Worm (Caenorhabditis elegans) whole organism, L1 larva: ENCODE results near the gene str-118.

Experiments
- C04F5.9 ChIP-seq: sonication (generic microtip); optimal IDR thresholded peaks from 2 replicates; lab custom pipeline; 2016; ENCODE audit warnings: missing genetic modification characterization, missing compliant biosample characterization
- C16A3.4 ChIP-seq: fragments of 150-350 bp; optimal IDR thresholded peaks from 2 replicates; lab custom pipeline; 2014; ENCODE audit warnings: missing biosample characterization, missing genetic modification characterization
- C34B4.2 ChIP-seq: sonication (generic microtip); optimal IDR thresholded peaks from 2 replicates; lab custom pipeline; 2017; ENCODE audit warnings: mild to moderate bottlenecking, missing genetic modification characterization, missing compliant biosample characterization
- aha-1 ChIP-seq: fragments of 150-350 bp; optimal IDR thresholded peaks from 2 replicates; lab custom pipeline; 2014; ENCODE audit warnings: missing biosample characterization, missing genetic modification characterization
- aly-2 ChIP-seq: fragments of 150-350 bp; optimal IDR thresholded peaks from 2 replicates; lab custom pipeline; 2014; ENCODE audit warnings: missing biosample characterization, missing genetic modification characterization
- ama-1 ChIP-seq: fragments of 150-350 bp; optimal IDR thresholded peaks from 2 replicates; lab custom pipeline; 2014
- blmp-1 ChIP-seq: fragments of 150-350 bp; optimal IDR thresholded peaks from 2 replicates; lab custom pipeline; 2014; ENCODE audit warnings: missing biosample characterization, missing genetic modification characterization
- ceh-8 ChIP-seq: fragments of 200-800 bp; sonication (Bioruptor generic); optimal IDR thresholded peaks from 2 replicates; lab custom pipeline; 2018; ENCODE audit warnings: mild to moderate bottlenecking, missing genetic modification characterization, moderate library complexity, missing compliant biosample characterization
- ceh-82 ChIP-seq, 3 experiments: fragments of 150-350 bp in 1 of 3; sonication (generic microtip) in 2 of 3; optimal IDR thresholded peaks; 2 replicates each; lab custom pipeline; 2014 to 2017; ENCODE audit warnings: missing biosample characterization in 3 of 3, missing genetic modification characterization in 3 of 3
- ceh-88 ChIP-seq: fragments of 200-800 bp; sonication (Bioruptor generic); IDR thresholded peaks from 2 replicates; pipeline ENCODE4 v1.3.6; 2022; ENCODE audit warnings: missing genetic modification characterization, missing compliant biosample characterization
- ces-1 ChIP-seq: fragments of 150-350 bp; optimal IDR thresholded peaks from 2 replicates; lab custom pipeline; 2014; ENCODE audit warnings: missing biosample characterization, missing genetic modification reagents, missing genetic modification characterization
- dsc-1 ChIP-seq: sonication (generic microtip); optimal IDR thresholded peaks from 2 replicates; lab custom pipeline; 2016; ENCODE audit warnings: mild to moderate bottlenecking, missing genetic modification characterization, missing compliant biosample characterization
- efl-1 ChIP-seq, 4 experiments: fragments of 150-350 bp; optimal IDR thresholded peaks in 3 of 4; peaks in 1 of 4; 1 replicate in 1 of 4; 2 replicates in 3 of 4; lab custom pipeline; 2014; ENCODE audit warnings: missing biosample characterization in 2 of 4, missing genetic modification characterization in 2 of 4, missing genetic modification reagents in 2 of 4
- efl-3 ChIP-seq: fragments of 200-800 bp; sonication (Bioruptor generic); optimal IDR thresholded peaks from 2 replicates; lab custom pipeline; 2018; ENCODE audit warnings: mild to moderate bottlenecking, missing genetic modification characterization, missing compliant biosample characterization
- egl-13 ChIP-seq: sonication (generic microtip); optimal IDR thresholded peaks from 2 replicates; lab custom pipeline; 2016; ENCODE audit warnings: missing genotype, missing genetic modification reagents, missing genetic modification characterization, missing compliant biosample characterization
- egl-27 ChIP-seq, 2 experiments: fragments of 150-350 bp in 1 of 2; sonication (generic microtip); optimal IDR thresholded peaks; 3 replicates each; lab custom pipeline; 2017 to 2018; ENCODE audit warnings: missing biosample characterization in 2 of 2, missing genetic modification characterization in 2 of 2, missing genetic modification reagents in 2 of 2
- elt-2 ChIP-seq: sonication (generic microtip); optimal IDR thresholded peaks from 2 replicates; lab custom pipeline; 2016; ENCODE audit warnings: missing genetic modification characterization, mild to moderate bottlenecking, inconsistent platforms, missing compliant biosample characterization, missing genetic modification reagents
- ets-5 ChIP-seq: fragments of 200-800 bp; sonication (Bioruptor generic); IDR thresholded peaks from 2 replicates; pipeline ENCODE4 v1.3.6; 2022; ENCODE audit warnings: missing genetic modification characterization, missing compliant biosample characterization
- fkh-4 ChIP-seq: sonication (generic microtip); optimal IDR thresholded peaks from 2 replicates; lab custom pipeline; 2016; ENCODE audit warnings: missing compliant biosample characterization, missing genetic modification characterization, borderline replicate concordance
- hlh-17 ChIP-seq: fragments of 200-800 bp; sonication (Bioruptor generic); optimal IDR thresholded peaks from 2 replicates; lab custom pipeline; 2018; ENCODE audit warnings: missing genetic modification characterization, mild to moderate bottlenecking, missing compliant biosample characterization, moderate library complexity, borderline replicate concordance
- hlh-4 ChIP-seq: sonication (generic microtip); optimal IDR thresholded peaks from 2 replicates; lab custom pipeline; 2016; ENCODE audit warnings: mild to moderate bottlenecking, missing genetic modification characterization, missing compliant biosample characterization
- isw-1 ChIP-seq: fragments of 200-800 bp; sonication (Bioruptor generic); IDR thresholded peaks from 2 replicates; pipeline ENCODE4 v1.3.6; 2022; ENCODE audit warnings: missing genetic modification characterization, missing compliant biosample characterization
- lin-13 ChIP-seq: fragments of 150-350 bp; optimal IDR thresholded peaks from 2 replicates; lab custom pipeline; 2014; ENCODE audit warnings: missing biosample characterization, missing genetic modification reagents, missing genetic modification characterization
- lin-14 ChIP-seq: fragments of 200-800 bp; sonication (Bioruptor generic); optimal IDR thresholded peaks from 2 replicates; lab custom pipeline; 2018; ENCODE audit warnings: mild to moderate bottlenecking, missing genetic modification characterization, moderate library complexity, missing compliant biosample characterization
- lin-15B ChIP-seq: fragments of 150-350 bp; sonication (generic microtip); optimal IDR thresholded peaks from 3 replicates; lab custom pipeline; 2014; ENCODE audit warnings: missing biosample characterization, missing genetic modification characterization
- mep-1 ChIP-seq: fragments of 150-350 bp; optimal IDR thresholded peaks from 2 replicates; lab custom pipeline; 2014; ENCODE audit warnings: missing biosample characterization, missing genetic modification characterization
- nhr-11 ChIP-seq: fragments of 150-350 bp; optimal IDR thresholded peaks from 2 replicates; lab custom pipeline; 2014; ENCODE audit warnings: missing biosample characterization, missing genetic modification characterization
- nhr-20 ChIP-seq: sonication (generic microtip); optimal IDR thresholded peaks from 2 replicates; lab custom pipeline; 2016; ENCODE audit warnings: mild to moderate bottlenecking, missing genetic modification characterization, missing compliant biosample characterization
- nhr-237 ChIP-seq: fragments of 150-350 bp; optimal IDR thresholded peaks from 2 replicates; lab custom pipeline; 2014; ENCODE audit warnings: missing biosample characterization, missing genetic modification characterization
- nhr-28 ChIP-seq: fragments of 150-350 bp; optimal IDR thresholded peaks from 2 replicates; lab custom pipeline; 2014; ENCODE audit warnings: missing biosample characterization, missing genetic modification characterization
- nhr-71 ChIP-seq: sonication (generic microtip); optimal IDR thresholded peaks from 2 replicates; lab custom pipeline; 2016; ENCODE audit warnings: mild to moderate bottlenecking, missing genetic modification characterization, moderate library complexity, missing compliant biosample characterization
- nhr-76 ChIP-seq: sonication (generic microtip); optimal IDR thresholded peaks from 2 replicates; lab custom pipeline; 2017; ENCODE audit warnings: missing biosample characterization, missing genetic modification characterization
- nhr-77 ChIP-seq: fragments of 150-350 bp; optimal IDR thresholded peaks from 2 replicates; lab custom pipeline; 2014; ENCODE audit warnings: missing biosample characterization, missing genetic modification characterization
- nhr-85 ChIP-seq: sonication (generic microtip); peaks from one replicate; lab custom pipeline; 2016; ENCODE audit warnings: missing genetic modification characterization, inconsistent platforms, missing compliant biosample characterization
- nhr-90 ChIP-seq: sonication (generic microtip); optimal IDR thresholded peaks from 2 replicates; lab custom pipeline; 2016; ENCODE audit warnings: mild to moderate bottlenecking, missing genetic modification characterization, missing compliant biosample characterization; ENCODE audit not compliant: poor library complexity
- pqm-1 ChIP-seq: sonication (generic microtip); optimal IDR thresholded peaks from 3 replicates; lab custom pipeline; 2017; ENCODE audit warnings: missing biosample characterization, missing genetic modification characterization
- rnt-1 ChIP-seq: sonication (generic microtip); optimal IDR thresholded peaks from 2 replicates; lab custom pipeline; 2016; ENCODE audit warnings: mild to moderate bottlenecking, missing genetic modification characterization, moderate library complexity, missing compliant biosample characterization
- skn-1 ChIP-seq: fragments of 150-350 bp; optimal IDR thresholded peaks from 2 replicates; lab custom pipeline; 2014; ENCODE audit warnings: missing biosample characterization, missing genetic modification characterization
- snpc-4 ChIP-seq: fragments of 150-350 bp; optimal IDR thresholded peaks from 2 replicates; lab custom pipeline; 2014; ENCODE audit warnings: missing biosample characterization, missing genetic modification characterization
- snu-23 ChIP-seq: sonication (generic microtip); optimal IDR thresholded peaks from 2 replicates; lab custom pipeline; 2016; ENCODE audit warnings: missing genetic modification characterization, missing compliant biosample characterization
- sptf-1 ChIP-seq: fragments of 150-350 bp; optimal IDR thresholded peaks from 2 replicates; lab custom pipeline; 2014; ENCODE audit warnings: missing biosample characterization, missing genetic modification characterization
- sup-37 ChIP-seq: fragments of 200-800 bp; sonication (Bioruptor generic); optimal IDR thresholded peaks from 2 replicates; lab custom pipeline; 2018; ENCODE audit warnings: mild to moderate bottlenecking, missing genetic modification characterization, missing compliant biosample characterization
- swsn-7 ChIP-seq: sonication (generic microtip); optimal IDR thresholded peaks from 2 replicates; lab custom pipeline; 2016; ENCODE audit warnings: missing genetic modification characterization, missing compliant biosample characterization
- tbx-2 ChIP-seq: sonication (generic microtip); optimal IDR thresholded peaks from 2 replicates; lab custom pipeline; 2016; ENCODE audit warnings: missing genetic modification characterization, missing compliant biosample characterization
- tlp-1 ChIP-seq: fragments of 150-350 bp; optimal IDR thresholded peaks from 2 replicates; lab custom pipeline; 2014; ENCODE audit warnings: missing biosample characterization, missing genetic modification characterization
- unc-86 ChIP-seq: sonication (generic microtip); optimal IDR thresholded peaks from 2 replicates; lab custom pipeline; 2016; ENCODE audit warnings: missing genetic modification characterization, missing compliant biosample characterization
- xbp-1 ChIP-seq: sonication (generic microtip); optimal IDR thresholded peaks from 2 replicates; lab custom pipeline; 2016; ENCODE audit warnings: missing genetic modification characterization, missing compliant biosample characterization
- zip-4 ChIP-seq: fragments of 200-800 bp; sonication (Bioruptor generic); optimal IDR thresholded peaks from 2 replicates; lab custom pipeline; 2018; ENCODE audit warnings: mild to moderate bottlenecking, missing genetic modification characterization, moderate library complexity, missing compliant biosample characterization

str-118 gene

ce11 chrV:10087103-10087502 is 35.1 kb downstream of the str-118 start, which contains the start of gene R04B5.5 (continued):
- no peak for TF ChIP-seq C34B4.2 (tag; lab: Kevin White, UChicago)
- peak; percentile 5 for TF ChIP-seq mep-1 (tag; lab: Kevin White, UChicago)
- peak; percentile 51 for TF ChIP-seq snu-23 (GFP tag; lab: Kevin White, UChicago)
- no peak for TF ChIP-seq efl-3 (GFP tag; lab: Kevin White, UChicago)
- peak; percentile 12 for TF ChIP-seq tbx-2 (tag; lab: Kevin White, UChicago)
- no peak for TF ChIP-seq ets-5 (GFP tag; lab: Robert Waterston, UW)
- TF ChIP-seq ama-1 (lab: Kevin White, UChicago): no peak
- TF ChIP-seq elt-2 (tag; lab: Kevin White, UChicago): peak; percentile 82
- no peak for TF ChIP-seq zip-4
- no peak for TF ChIP-seq hlh-4
- TF ChIP-seq dsc-1 (tag; lab: Kevin White, UChicago): no peak
- TF ChIP-seq ceh-88 (GFP tag; lab: Robert Waterston, UW): no peak
- TF ChIP-seq ces-1 (GFP tag; lab: Kevin White, UChicago): no peak
- peak; percentile 1 for TF ChIP-seq tlp-1 (tag; lab: Kevin White, UChicago)
- TF ChIP-seq sptf-1 (tag; lab: Kevin White, UChicago): no peak
- no peak for TF ChIP-seq aly-2 (tag; lab: Kevin White, UChicago)
- TF ChIP-seq nhr-28 (tag; lab: Kevin White, UChicago): no peak
- no peak for TF ChIP-seq unc-86
- TF ChIP-seq fkh-4 (tag; lab: Kevin White, UChicago): no peak
- TF ChIP-seq nhr-20 (tag; lab: Kevin White, UChicago): peak; percentile 71
- TF ChIP-seq ceh-8: no peak
- no peak for TF ChIP-seq egl-27 (tag; optimal IDR thresholded peaks at IDR 0.05; lab: Kevin White, UChicago)
- peak; percentile 75 for TF ChIP-seq blmp-1
- TF ChIP-seq nhr-76: no peak
- no peak for TF ChIP-seq ceh-82 (tag; optimal IDR thresholded peaks at IDR 0.05; lab: Kevin White, UChicago)
- TF ChIP-seq swsn-7: no peak
- no peak for TF ChIP-seq lin-13
- TF ChIP-seq egl-13: no peak
- no peak for TF ChIP-seq pqm-1 (tag; lab: Kevin White, UChicago)
- no peak for TF ChIP-seq hlh-17 (GFP tag; lab: Kevin White, UChicago)
- TF ChIP-seq snpc-4 (tag; lab: Kevin White, UChicago): no peak
- no peak for TF ChIP-seq lin-15B (tag; lab: Kevin White, UChicago)
- TF ChIP-seq, all 84 proteins: peak for 15

ce11 chrV:10090461-10090860 is 38.5 kb downstream of the str-118 start, which contains the start of gene R04B5.7:
Gene R04B5.7 (minus strand): TSS chrV:10090561.
- TF ChIP-seq pqm-1 (tag; lab: Kevin White, UChicago): no peak
- no peak for TF ChIP-seq nhr-237 (tag; lab: Kevin White, UChicago)
- no peak for TF ChIP-seq elt-2 (tag; lab: Kevin White, UChicago)
- TF ChIP-seq aha-1 (tag; lab: Kevin White, UChicago): no peak
- TF ChIP-seq lin-13: no peak
- no peak for TF ChIP-seq rnt-1 (tag; lab: Kevin White, UChicago)
- TF ChIP-seq unc-86: no peak
- no peak for TF ChIP-seq dsc-1 (tag; lab: Kevin White, UChicago)
- no peak for TF ChIP-seq tbx-2 (tag; lab: Kevin White, UChicago)
- TF ChIP-seq nhr-85: no peak
- TF ChIP-seq nhr-76: no peak
- TF ChIP-seq sup-37 (GFP tag; lab: Kevin White, UChicago): no peak

- TF ChIP-seq ceh-8 (no peak), ceh-88 (GFP tag; lab: Robert Waterston, UW) (no peak), nhr-11 (tag; lab: Kevin White, UChicago) (no peak), nhr-71 (tag; lab: Kevin White, UChicago) (no peak), nhr-20 (tag; lab: Kevin White, UChicago) (no peak), C04F5.9 (tag; lab: Kevin White, UChicago) (no peak), skn-1 (tag; lab: Kevin White, UChicago) (no peak), lin-14 (GFP tag; lab: Kevin White, UChicago) (no peak), nhr-77 (tag; lab: Kevin White, UChicago) (no peak), ama-1 (lab: Kevin White, UChicago) (no peak), xbp-1 (tag; lab: Kevin White, UChicago) (no peak), efl-1 (optimal IDR thresholded peaks at IDR 0.05; lab: Kevin White, UChicago) (no peak), efl-1 (GFP tag; optimal IDR thresholded peaks at IDR 0.05 in 1 of 2; lab: Kevin White, UChicago) (no peak), C16A3.4 (tag; lab: Kevin White, UChicago) (no peak), nhr-90 (tag; lab: Kevin White, UChicago) (no peak), isw-1 (GFP tag; lab: Robert Waterston, UW) (no peak), egl-27 (tag; optimal IDR thresholded peaks at IDR 0.05; lab: Kevin White, UChicago) (no peak), ceh-82 (tag; optimal IDR thresholded peaks at IDR 0.05; lab: Kevin White, UChicago) (no peak), pqm-1 (tag; lab: Kevin White, UChicago) (no peak), hlh-4 (no peak)
These were observed 39.2 kb downstream of the str-118 start, which contains the start of gene R04B5.11 for ce11 chrV:10091152-10091551. Gene R04B5.11 (minus strand): TSS chrV:10091252.
